Fruit fly (Drosophila melanogaster) whole organism, pupa: ENCODE data around the gene stumps.

Experiments
- CG10348 ChIP-seq: fragments of 200-800 bp; sonication (Bioruptor generic); IDR thresholded peaks from 2 replicates; pipeline ENCODE4 v1.3.6; 2022; ENCODE audit warnings: missing biosample characterization, missing genetic modification characterization
- CG9948 ChIP-seq: fragments of 200-800 bp; sonication (Bioruptor generic); optimal IDR thresholded peaks from 2 replicates; lab custom pipeline; 2018; ENCODE audit warnings: missing biosample characterization, mild to moderate bottlenecking, missing genetic modification characterization, moderate library complexity
- EcR ChIP-seq: fragments of 200-800 bp; sonication (Bioruptor generic); optimal IDR thresholded peaks from 3 replicates; lab custom pipeline; 2019; ENCODE audit warnings: missing biosample characterization, missing genetic modification characterization, mild to moderate bottlenecking, moderate library complexity, missing genetic modification reagents
- Ets98B ChIP-seq: fragments of 200-800 bp; sonication (Bioruptor generic); IDR thresholded peaks from 2 replicates; pipeline ENCODE4 v1.3.6; 2022; ENCODE audit warnings: missing biosample characterization, missing genetic modification characterization
- gl ChIP-seq: fragments of 200-800 bp; sonication (Bioruptor generic); optimal IDR thresholded peaks from 2 replicates; lab custom pipeline; 2018; ENCODE audit warnings: missing biosample characterization, mild to moderate bottlenecking, missing genetic modification characterization

- TF ChIP-seq gl (tag; lab: Kevin White, UChicago) (peak; percentile 65), CG10348 (GFP tag; lab: Robert Waterston, UW) (peak; percentile 43; the same call in 1 of the 2 replicates), CG9948 (tag; lab: Kevin White, UChicago) (peak; percentile 92), EcR (GFP tag; lab: Kevin White, UChicago) (peak; percentile 52), Ets98B (GFP tag; lab: Robert Waterston, UW) (peak; percentile 66)
Measured at dm6 chr3R:14624088-14624619, 47.1 kb downstream of the stumps start.
